Fruit fly (Drosophila melanogaster) whole organism, embryonic: ENCODE measurements around the gene CG4960.

ENCODE experiments used
- Atf3 ChIP-seq: fragments of 200-800 bp; sonication (Bioruptor generic); optimal IDR thresholded peaks from 3 replicates; lab custom pipeline; 2016; ENCODE audit warnings: missing biosample characterization, missing genetic modification characterization
- BEAF-32 ChIP-seq: fragments of 200-800 bp; sonication (Bioruptor generic); optimal IDR thresholded peaks from 3 replicates; lab custom pipeline; 2017; ENCODE audit warnings: missing biosample characterization, missing genetic modification characterization, mild to moderate bottlenecking, moderate library complexity, missing genetic modification reagents
- CG10274 ChIP-seq: fragments of 200-800 bp; sonication (Bioruptor generic); optimal IDR thresholded peaks from 3 replicates; lab custom pipeline; 2017; ENCODE audit warnings: missing biosample characterization, mild to moderate bottlenecking, missing genetic modification characterization
- CG11398 ChIP-seq: fragments of 200-800 bp; sonication (Bioruptor generic); optimal IDR thresholded peaks from 2 replicates; lab custom pipeline; 2016; ENCODE audit warnings: missing biosample characterization, missing genetic modification characterization
- CG11560 ChIP-seq: fragments of 200-800 bp; sonication (Bioruptor generic); IDR thresholded peaks from 3 replicates; pipeline ENCODE4 v1.3.6; 2022; ENCODE audit warnings: missing biosample characterization, missing genetic modification characterization
- CG11696 ChIP-seq: fragments of 200-800 bp; sonication (Bioruptor generic); IDR thresholded peaks from 2 replicates; pipeline ENCODE4 v1.3.6; 2022; ENCODE audit warnings: missing biosample characterization, missing genetic modification characterization
- CG12219 ChIP-seq: fragments of 200-800 bp; sonication (Bioruptor generic); optimal IDR thresholded peaks from 3 replicates; lab custom pipeline; 2018; ENCODE audit warnings: missing biosample characterization, mild to moderate bottlenecking, missing genetic modification characterization
- CG12659 ChIP-seq: fragments of 200-800 bp; sonication (Bioruptor generic); optimal IDR thresholded peaks from 3 replicates; lab custom pipeline; 2017; ENCODE audit warnings: mild to moderate bottlenecking, missing biosample characterization, missing genetic modification reagents, missing genetic modification characterization
- CG12769 ChIP-seq: fragments of 200-800 bp; sonication (Bioruptor generic); optimal IDR thresholded peaks from 2 replicates; lab custom pipeline; 2019; ENCODE audit warnings: missing biosample characterization, mild to moderate bottlenecking, missing genetic modification characterization, moderate library complexity
- CG13894 ChIP-seq: fragments of 200-800 bp; sonication (Bioruptor generic); optimal IDR thresholded peaks from 3 replicates; lab custom pipeline; 2018; ENCODE audit warnings: missing biosample characterization, mild to moderate bottlenecking, missing genetic modification characterization, moderate library complexity
- CG17612 ChIP-seq: fragments of 200-800 bp; sonication (Bioruptor generic); IDR thresholded peaks from 2 replicates; pipeline ENCODE4 v1.3.6; 2022; ENCODE audit warnings: missing biosample characterization, missing genetic modification characterization
- CG17912 ChIP-seq: fragments of 200-800 bp; sonication (Bioruptor generic); optimal IDR thresholded peaks from 2 replicates; lab custom pipeline; 2018; ENCODE audit warnings: missing biosample characterization, mild to moderate bottlenecking, missing genetic modification characterization
- CG1792 ChIP-seq: fragments of 200-800 bp; sonication (Bioruptor generic); optimal IDR thresholded peaks from 2 replicates; lab custom pipeline; 2016; ENCODE audit warnings: missing biosample characterization, missing genetic modification characterization
- CG2712 ChIP-seq: fragments of 200-800 bp; optimal IDR thresholded peaks from 3 replicates; lab custom pipeline; 2019; ENCODE audit warnings: missing biosample characterization, mild to moderate bottlenecking, missing genetic modification characterization, moderate library complexity
- CG2889 ChIP-seq: fragments of 200-800 bp; sonication (Bioruptor generic); IDR thresholded peaks from 3 replicates; pipeline ENCODE4 v1.3.6; 2022; ENCODE audit warnings: missing biosample characterization, missing genetic modification characterization
- CG43689 ChIP-seq: fragments of 200-800 bp; sonication (Bioruptor generic); IDR thresholded peaks from 2 replicates; pipeline ENCODE4 v1.3.6; 2022; ENCODE audit warnings: missing biosample characterization, missing genetic modification characterization
- CG4707 ChIP-seq: fragments of 200-800 bp; sonication (Bioruptor generic); optimal IDR thresholded peaks from 2 replicates; lab custom pipeline; 2018; ENCODE audit warnings: missing biosample characterization, mild to moderate bottlenecking, missing genetic modification characterization, moderate library complexity
- CG4730 ChIP-seq: fragments of 200-800 bp; sonication (Bioruptor generic); IDR thresholded peaks from 2 replicates; pipeline ENCODE4 v1.3.6; 2022; ENCODE audit warnings: missing biosample characterization, missing genetic modification characterization
- CG6689 ChIP-seq: fragments of 200-800 bp; sonication (Bioruptor generic); IDR thresholded peaks from 2 replicates; pipeline ENCODE4 v1.3.6; 2022; ENCODE audit warnings: missing biosample characterization, missing genetic modification characterization
- CG7745 ChIP-seq: fragments of 200-800 bp; sonication (Bioruptor generic); optimal IDR thresholded peaks from 2 replicates; lab custom pipeline; 2018; ENCODE audit warnings: missing biosample characterization, mild to moderate bottlenecking, missing genetic modification characterization, moderate library complexity
- CG7963 ChIP-seq: fragments of 200-800 bp; sonication (Bioruptor generic); IDR thresholded peaks from 3 replicates; pipeline ENCODE4 v1.3.6; 2022; ENCODE audit warnings: missing biosample characterization, missing genetic modification characterization; ENCODE audit not compliant: partially characterized antibody
- CG8089 ChIP-seq: fragments of 200-800 bp; sonication (Bioruptor generic); optimal IDR thresholded peaks from 3 replicates; lab custom pipeline; 2016; ENCODE audit warnings: missing biosample characterization, missing genetic modification characterization
- CkIIα-i1 ChIP-seq: fragments of 200-800 bp; sonication (Bioruptor generic); IDR thresholded peaks from 2 replicates; pipeline ENCODE4 v1.3.6; 2022; ENCODE audit warnings: missing biosample characterization, missing genetic modification characterization
- Dbx ChIP-seq: fragments of 200-800 bp; sonication (Bioruptor generic); IDR thresholded peaks from 3 replicates; pipeline ENCODE4 v1.3.6; 2022; ENCODE audit warnings: missing biosample characterization, missing genetic modification characterization
- Dll ChIP-seq: fragments of 200-800 bp; sonication (Bioruptor generic); IDR thresholded peaks from 4 replicates; pipeline ENCODE4 v1.3.6; 2022; ENCODE audit warnings: missing biosample characterization, missing genetic modification characterization; ENCODE audit not compliant: partially characterized antibody
- Lpt ChIP-seq: fragments of >200 bp; optimal IDR thresholded peaks from 2 replicates; lab custom pipeline; 2018; ENCODE audit warnings: missing biosample characterization, missing genetic modification characterization
- Mad ChIP-seq: fragments of 200-800 bp; sonication (Bioruptor generic); optimal IDR thresholded peaks from 2 replicates; lab custom pipeline; 2016; ENCODE audit warnings: missing biosample characterization, missing genetic modification characterization
- Nf-YB ChIP-seq: fragments of 200-800 bp; sonication (Bioruptor generic); optimal IDR thresholded peaks from 3 replicates; lab custom pipeline; 2019; ENCODE audit warnings: missing biosample characterization, mild to moderate bottlenecking, missing genetic modification characterization, moderate library complexity
- Spps ChIP-seq: fragments of 200-800 bp; sonication (Bioruptor generic); optimal IDR thresholded peaks from 2 replicates; lab custom pipeline; 2018; ENCODE audit warnings: missing biosample characterization, mild to moderate bottlenecking, missing genetic modification characterization
- Sry-δ ChIP-seq: fragments of 200-800 bp; sonication (Bioruptor generic); optimal IDR thresholded peaks from 2 replicates; lab custom pipeline; 2016; ENCODE audit warnings: missing biosample characterization, missing genetic modification characterization
- Stat92E ChIP-seq, 3 experiments: fragments of >200 bp in 2 of 3; fragments of 200-800 bp in 1 of 3; sonication (Bioruptor generic) in 1 of 3; optimal IDR thresholded peaks; 2 replicates each; lab custom pipeline; 2017 to 2019; ENCODE audit warnings: missing biosample characterization in 3 of 3, missing genetic modification characterization in 3 of 3, mild to moderate bottlenecking in 1 of 3, moderate library complexity in 1 of 3
- ab ChIP-seq: fragments of 200-800 bp; sonication (Bioruptor generic); optimal IDR thresholded peaks from 2 replicates; lab custom pipeline; 2016; ENCODE audit warnings: missing biosample characterization, missing genetic modification characterization
- ac ChIP-seq: fragments of 200-800 bp; sonication (Bioruptor generic); optimal IDR thresholded peaks from 3 replicates; lab custom pipeline; 2017; ENCODE audit warnings: missing biosample characterization, mild to moderate bottlenecking, missing genetic modification characterization
- ara ChIP-seq: fragments of 200-800 bp; sonication (Bioruptor generic); IDR thresholded peaks from 2 replicates; pipeline ENCODE4 v1.3.6; 2022; ENCODE audit warnings: missing biosample characterization, missing genetic modification characterization
- ci ChIP-seq: fragments of 200-800 bp; sonication (Bioruptor generic); IDR thresholded peaks from 3 replicates; pipeline ENCODE4 v1.3.6; 2022; ENCODE audit warnings: missing biosample characterization, missing genetic modification characterization
- crp ChIP-seq, 2 experiments: fragments of 200-800 bp; sonication (Bioruptor generic); optimal IDR thresholded peaks; 2 replicates in 1 of 2; 3 replicates in 1 of 2; lab custom pipeline; 2017; ENCODE audit warnings: missing biosample characterization in 2 of 2, missing genetic modification characterization in 2 of 2, mild to moderate bottlenecking in 1 of 2, moderate library complexity in 1 of 2
- hbn ChIP-seq: fragments of 200-800 bp; sonication (Bioruptor generic); IDR thresholded peaks from 2 replicates; pipeline ENCODE4 v1.3.6; 2022; ENCODE audit warnings: missing biosample characterization, missing genetic modification characterization; ENCODE audit not compliant: partially characterized antibody
- jigr1 ChIP-seq: fragments of 200-800 bp; sonication (Bioruptor generic); IDR thresholded peaks from 3 replicates; pipeline ENCODE4 v1.3.6; 2022; ENCODE audit warnings: missing biosample characterization, missing genetic modification characterization
- kay ChIP-seq: fragments of 200-800 bp; sonication (Bioruptor generic); optimal IDR thresholded peaks from 2 replicates; lab custom pipeline; 2016; ENCODE audit warnings: missing biosample characterization, missing genetic modification characterization
- klu ChIP-seq: fragments of 200-800 bp; sonication (Bioruptor generic); IDR thresholded peaks from 2 replicates; pipeline ENCODE4 v1.3.6; 2022; ENCODE audit warnings: missing biosample characterization, missing genetic modification characterization
- oc ChIP-seq: fragments of 200-800 bp; sonication (Bioruptor generic); optimal IDR thresholded peaks from 2 replicates; lab custom pipeline; 2018; ENCODE audit warnings: missing biosample characterization, mild to moderate bottlenecking, missing genetic modification characterization, moderate library complexity
- p53 ChIP-seq: fragments of 200-800 bp; sonication (Bioruptor generic); optimal IDR thresholded peaks from 2 replicates; lab custom pipeline; 2016; ENCODE audit warnings: missing biosample characterization, missing genetic modification characterization
- pfk ChIP-seq: fragments of 200-800 bp; sonication (Bioruptor generic); optimal IDR thresholded peaks from 2 replicates; lab custom pipeline; 2018; ENCODE audit warnings: missing biosample characterization, mild to moderate bottlenecking, missing genetic modification characterization, moderate library complexity
- slou ChIP-seq: fragments of 200-800 bp; sonication (Bioruptor generic); optimal IDR thresholded peaks from 3 replicates; lab custom pipeline; 2016; ENCODE audit warnings: missing biosample characterization, missing genetic modification characterization
- stwl ChIP-seq: fragments of 200-800 bp; sonication (Bioruptor generic); optimal IDR thresholded peaks from 3 replicates; lab custom pipeline; 2018; ENCODE audit warnings: missing biosample characterization, mild to moderate bottlenecking, missing genetic modification characterization, moderate library complexity
- toy ChIP-seq: fragments of 200-800 bp; sonication (Bioruptor generic); IDR thresholded peaks from 2 replicates; pipeline ENCODE4 v1.3.6; 2022; ENCODE audit warnings: missing biosample characterization, missing genetic modification characterization
- unc-4 ChIP-seq: fragments of 200-800 bp; sonication (Bioruptor generic); IDR thresholded peaks from 2 replicates; pipeline ENCODE4 v1.3.6; 2022; ENCODE audit warnings: missing biosample characterization, missing genetic modification characterization; ENCODE audit not compliant: partially characterized antibody
- usp ChIP-seq: fragments of >200 bp; optimal IDR thresholded peaks from 2 replicates; lab custom pipeline; 2017; ENCODE audit warnings: missing biosample characterization, missing genetic modification characterization
- zf30C ChIP-seq: fragments of 200-800 bp; sonication (Bioruptor generic); optimal IDR thresholded peaks from 3 replicates; lab custom pipeline; 2018; ENCODE audit warnings: missing biosample characterization, mild to moderate bottlenecking, missing genetic modification characterization

The CG4960 gene

dm6 chr3R:25737735-25738371, 49.2 kb downstream of the CG4960 start (continued):
- peak; percentile 87 for TF ChIP-seq CG12659 (GFP tag; lab: Kevin White, UChicago)
- peak; percentile 88 for TF ChIP-seq p53 (GFP tag; lab: Kevin White, UChicago)
- peak; percentile 98 for TF ChIP-seq ci (GFP tag; lab: Robert Waterston, UW)
- peak; percentile 93 for TF ChIP-seq Atf3 (GFP tag; lab: Kevin White, UChicago)
- TF ChIP-seq hbn (GFP tag; lab: Robert Waterston, UW): no peak
- no peak for TF ChIP-seq unc-4 (GFP tag; lab: Robert Waterston, UW)
- peak; percentile 93 for TF ChIP-seq Spps (tag; lab: Kevin White, UChicago)
- TF ChIP-seq CG4730 (GFP tag; lab: Robert Waterston, UW): peak; percentile 85
- TF ChIP-seq CG13894 (tag; lab: Kevin White, UChicago): no peak
- no peak for TF ChIP-seq usp (GFP tag; lab: Kevin White, UChicago)
- TF ChIP-seq toy: peak; percentile 34; the same call in 1 of the 2 replicates
- peak; percentile 62 for TF ChIP-seq Sry-δ (GFP tag; lab: Kevin White, UChicago)
- TF ChIP-seq Mad: peak; percentile 90
- TF ChIP-seq CG2889 (GFP tag; lab: Robert Waterston, UW): peak; percentile 88
- peak; percentile 90 for TF ChIP-seq CG1792 (GFP tag; lab: Kevin White, UChicago)
- no peak for TF ChIP-seq CG7963 (GFP tag; lab: Robert Waterston, UW)
- TF ChIP-seq klu: peak; percentile 54; the same call in 1 of the 2 replicates
- no peak for TF ChIP-seq pfk (GFP tag; lab: Kevin White, UChicago)
- TF ChIP-seq Nf-YB: peak; percentile 81
- TF ChIP-seq Lpt: no peak
- TF ChIP-seq CG7745 (tag; lab: Kevin White, UChicago): no peak
- TF ChIP-seq CG8089 (GFP tag; lab: Kevin White, UChicago): peak; percentile 93
- TF ChIP-seq CG10274 (GFP tag; lab: Kevin White, UChicago): peak; percentile 59
- peak; percentile 96 for TF ChIP-seq CG2712 (tag; lab: Kevin White, UChicago)
- peak; percentile 86 for TF ChIP-seq CG12219 (GFP tag; lab: Kevin White, UChicago)
- TF ChIP-seq CG11398: peak; percentile 91
- TF ChIP-seq Dbx (GFP tag; lab: Robert Waterston, UW): peak; percentile 83
- no peak for TF ChIP-seq Dll (GFP tag; lab: Robert Waterston, UW)
- peak; percentile 88 for TF ChIP-seq ab
- TF ChIP-seq slou (GFP tag; lab: Kevin White, UChicago): peak; percentile 73
- peak; percentile 86 for TF ChIP-seq kay (GFP tag; lab: Kevin White, UChicago)
- no peak for TF ChIP-seq stwl (tag; lab: Kevin White, UChicago)
- TF ChIP-seq CG43689 (GFP tag; lab: Robert Waterston, UW): peak; percentile 37; the same call in 1 of the 2 replicates
- TF ChIP-seq crp (GFP tag; optimal IDR thresholded peaks at IDR 0.05; lab: Kevin White, UChicago): peak in 1 of 2 experiments; percentile 44
- TF ChIP-seq ac (GFP tag; lab: Kevin White, UChicago): no peak
- peak; percentile 84 for TF ChIP-seq CG17612
- TF ChIP-seq CG12769 (tag; lab: Kevin White, UChicago): peak; percentile 89
- peak; percentile 89 for TF ChIP-seq CG4707 (GFP tag; lab: Kevin White, UChicago)
- TF ChIP-seq CkIIα-i1 (GFP tag; lab: Robert Waterston, UW): no peak
- peak; percentile 78 for TF ChIP-seq CG11696 (GFP tag; lab: Robert Waterston, UW)
- TF ChIP-seq BEAF-32 (GFP tag; lab: Kevin White, UChicago): no peak
- peak in 1 of 3 experiments; percentile 96 for TF ChIP-seq Stat92E (GFP tag; optimal IDR thresholded peaks at IDR 0.05; lab: Kevin White, UChicago)
- peak; percentile 10 for TF ChIP-seq CG17912 (GFP tag; lab: Kevin White, UChicago)
- peak; percentile 69; the same call in 1 of the 3 replicates for TF ChIP-seq CG11560
- peak; percentile 93 for TF ChIP-seq CG6689 (GFP tag; lab: Robert Waterston, UW)
- TF ChIP-seq oc (tag; lab: Kevin White, UChicago): peak; percentile 95
- TF ChIP-seq zf30C (GFP tag; lab: Kevin White, UChicago): peak; percentile 58
- peak; percentile 76 for TF ChIP-seq jigr1 (GFP tag; lab: Robert Waterston, UW)
- TF ChIP-seq ara (GFP tag; lab: Robert Waterston, UW): peak; percentile 95
